Worm (Caenorhabditis elegans): ENCODE data around the gene F20D6.12.

DNA sequence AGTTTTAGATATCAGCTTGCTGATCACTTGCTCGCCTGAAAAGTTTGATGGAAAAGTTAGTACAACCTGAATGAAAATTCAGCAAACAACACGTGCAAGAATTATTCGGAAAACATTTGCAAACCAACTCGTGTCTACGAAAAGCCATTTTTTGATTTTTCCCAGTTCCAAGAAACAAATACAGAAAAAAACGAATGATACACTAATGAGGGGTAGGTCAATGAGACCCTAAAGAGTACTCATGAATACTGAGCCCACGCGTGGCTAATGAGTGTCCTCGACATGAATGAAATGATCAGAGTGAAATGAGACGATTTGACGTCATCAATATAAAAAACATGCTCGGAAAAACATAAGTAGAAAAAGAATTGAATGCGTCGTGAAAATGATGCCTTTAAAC is 22.1 kb upstream of the F20D6.12 start:
- TF ChIP-seq lin-32 (GFP tag; optimal IDR thresholded peaks at IDR 0.05) (no peak), lin-13 (tag; optimal IDR thresholded peaks at IDR 0.05) (no peak), sptf-1 (tag; optimal IDR thresholded peaks at IDR 0.05) (no peak), pha-4 (tag; optimal IDR thresholded peaks at IDR 0.05) (no peak), nhr-76 (tag; optimal IDR thresholded peaks at IDR 0.05) (no peak), elt-3 (tag; optimal IDR thresholded peaks at IDR 0.05) (no peak), snpc-4 (tag; optimal IDR thresholded peaks at IDR 0.05) (no peak), drap-1 (GFP tag; optimal IDR thresholded peaks at IDR 0.05) (no peak)

Measured in whole organism, mixed stage, embryonic.